Worm (Caenorhabditis elegans) whole organism, L2 larva: ENCODE measurements around the gene yap-1.

ENCODE experiments used
- C34F6.9 ChIP-seq: fragments of 150-350 bp; optimal IDR thresholded peaks from 2 replicates; lab custom pipeline; 2014; ENCODE audit warnings: missing biosample characterization, missing genetic modification characterization
- F13H6.1 ChIP-seq: sonication (generic microtip); optimal IDR thresholded peaks from 2 replicates; lab custom pipeline; 2016; ENCODE audit warnings: missing genetic modification characterization, missing compliant biosample characterization
- R02D3.7 ChIP-seq: fragments of 150-350 bp; optimal IDR thresholded peaks from 2 replicates; lab custom pipeline; 2014; ENCODE audit warnings: missing biosample characterization, missing genetic modification characterization
- Y55F3AM.14 ChIP-seq: fragments of 200-800 bp; sonication (Bioruptor generic); optimal IDR thresholded peaks from 2 replicates; lab custom pipeline; 2018; ENCODE audit warnings: mild to moderate bottlenecking, missing genetic modification characterization, missing compliant biosample characterization
- ZK546.5 ChIP-seq: sonication (generic microtip); optimal IDR thresholded peaks from 2 replicates; lab custom pipeline; 2017; ENCODE audit warnings: missing biosample characterization, missing genetic modification characterization
- aly-2 ChIP-seq: fragments of 150-350 bp; optimal IDR thresholded peaks from 2 replicates; lab custom pipeline; 2014; ENCODE audit warnings: missing biosample characterization, missing genetic modification characterization
- blmp-1 ChIP-seq: sonication (generic microtip); optimal IDR thresholded peaks from 2 replicates; lab custom pipeline; 2017; ENCODE audit warnings: missing genetic modification characterization, mild to moderate bottlenecking, missing compliant biosample characterization, antibody characterized with exemption, moderate library complexity; ENCODE audit not compliant: insufficient read depth
- ceh-16 ChIP-seq: fragments of 150-350 bp; optimal IDR thresholded peaks from 2 replicates; lab custom pipeline; 2014; ENCODE audit warnings: missing biosample characterization, missing genetic modification characterization
- crh-2 ChIP-seq: sonication (generic microtip); optimal IDR thresholded peaks from 2 replicates; lab custom pipeline; 2017; ENCODE audit warnings: missing biosample characterization, missing genetic modification characterization
- dmd-4 ChIP-seq: sonication (generic microtip); optimal IDR thresholded peaks from 2 replicates; lab custom pipeline; 2017; ENCODE audit warnings: missing biosample characterization, missing genetic modification characterization
- elt-1 ChIP-seq: fragments of 150-350 bp; optimal IDR thresholded peaks from 2 replicates; lab custom pipeline; 2014; ENCODE audit warnings: missing biosample characterization, missing genetic modification characterization
- fos-1 ChIP-seq: fragments of 150-350 bp; optimal IDR thresholded peaks from 2 replicates; lab custom pipeline; 2014; ENCODE audit warnings: missing biosample characterization, missing genetic modification characterization
- gmeb-1 ChIP-seq: fragments of 150-350 bp; optimal IDR thresholded peaks from 2 replicates; lab custom pipeline; 2014; ENCODE audit warnings: missing biosample characterization, missing genetic modification characterization
- lin-11 ChIP-seq: fragments of 150-350 bp; sonication (generic microtip); optimal IDR thresholded peaks from 2 replicates; lab custom pipeline; 2014; ENCODE audit warnings: missing biosample characterization, missing genetic modification characterization, inconsistent platforms, mixed read lengths
- lin-13 ChIP-seq: fragments of 150-350 bp; optimal IDR thresholded peaks from 2 replicates; lab custom pipeline; 2014; ENCODE audit warnings: missing biosample characterization, missing genetic modification reagents, missing genetic modification characterization
- lin-39 ChIP-seq: fragments of 150-350 bp; optimal IDR thresholded peaks from 2 replicates; lab custom pipeline; 2014; ENCODE audit warnings: missing biosample characterization, missing genetic modification reagents, missing genetic modification characterization
- lsy-2 ChIP-seq, 2 experiments: fragments of 150-350 bp in 1 of 2; sonication (generic microtip) in 1 of 2; optimal IDR thresholded peaks; 2 replicates each; lab custom pipeline; 2014 to 2017; ENCODE audit warnings: missing biosample characterization in 2 of 2, missing genetic modification characterization in 2 of 2
- mab-5 ChIP-seq: fragments of 150-350 bp; optimal IDR thresholded peaks from 2 replicates; lab custom pipeline; 2014; ENCODE audit warnings: missing biosample characterization, missing genetic modification characterization
- mbf-1 ChIP-seq: sonication (generic microtip); optimal IDR thresholded peaks from 2 replicates; lab custom pipeline; 2017; ENCODE audit warnings: missing biosample characterization, missing genetic modification characterization
- nhr-10 ChIP-seq: sonication (generic microtip); optimal IDR thresholded peaks from 2 replicates; lab custom pipeline; 2017; ENCODE audit warnings: missing biosample characterization, missing genetic modification characterization
- nhr-11 ChIP-seq: fragments of 150-350 bp; optimal IDR thresholded peaks from 2 replicates; lab custom pipeline; 2014; ENCODE audit warnings: missing biosample characterization, missing genetic modification characterization
- nhr-12 ChIP-seq: fragments of 150-350 bp; optimal IDR thresholded peaks from 2 replicates; lab custom pipeline; 2014; ENCODE audit warnings: missing biosample characterization, missing genetic modification characterization
- nhr-129 ChIP-seq: fragments of 150-350 bp; optimal IDR thresholded peaks from 2 replicates; lab custom pipeline; 2014; ENCODE audit warnings: missing biosample characterization, missing genetic modification characterization
- nhr-21 ChIP-seq: fragments of 150-350 bp; optimal IDR thresholded peaks from 2 replicates; lab custom pipeline; 2014; ENCODE audit warnings: missing biosample characterization, missing genetic modification characterization
- nhr-23 ChIP-seq: fragments of 150-350 bp; optimal IDR thresholded peaks from 2 replicates; lab custom pipeline; 2014; ENCODE audit warnings: missing biosample characterization, missing genetic modification reagents, missing genetic modification characterization
- nhr-237 ChIP-seq: fragments of 150-350 bp; optimal IDR thresholded peaks from 2 replicates; lab custom pipeline; 2014; ENCODE audit warnings: missing biosample characterization, missing genetic modification characterization
- nhr-25 ChIP-seq: fragments of 150-350 bp; sonication (generic microtip); optimal IDR thresholded peaks from 3 replicates; lab custom pipeline; 2014; ENCODE audit warnings: missing biosample characterization, missing genetic modification characterization
- nhr-6 ChIP-seq: fragments of 150-350 bp; optimal IDR thresholded peaks from 2 replicates; lab custom pipeline; 2014; ENCODE audit warnings: missing biosample characterization, missing genetic modification characterization
- nhr-77 ChIP-seq: fragments of 150-350 bp; optimal IDR thresholded peaks from 2 replicates; lab custom pipeline; 2014; ENCODE audit warnings: missing biosample characterization, missing genetic modification characterization
- peb-1 ChIP-seq: fragments of 150-350 bp; optimal IDR thresholded peaks from 2 replicates; lab custom pipeline; 2014; ENCODE audit warnings: missing biosample characterization, missing genetic modification characterization
- sem-4 ChIP-seq: fragments of 150-350 bp; optimal IDR thresholded peaks from 2 replicates; lab custom pipeline; 2014; ENCODE audit warnings: missing biosample characterization, missing genetic modification reagents, missing genetic modification characterization
- skn-1 ChIP-seq: sonication (generic microtip); optimal IDR thresholded peaks from 2 replicates; lab custom pipeline; 2017; ENCODE audit warnings: missing biosample characterization, missing genetic modification characterization
- sma-3 ChIP-seq: sonication (generic microtip); optimal IDR thresholded peaks from 2 replicates; lab custom pipeline; 2016; ENCODE audit warnings: missing genetic modification reagents, missing genetic modification characterization, missing compliant biosample characterization
- sma-9 ChIP-seq, 2 experiments: fragments of 150-350 bp in 1 of 2; sonication (generic microtip) in 1 of 2; optimal IDR thresholded peaks; 2 replicates each; lab custom pipeline; 2014 to 2016; ENCODE audit warnings: missing genetic modification characterization in 2 of 2, mild to moderate bottlenecking in 1 of 2, missing biosample characterization in 1 of 2, missing compliant biosample characterization in 1 of 2, missing genetic modification reagents in 1 of 2, moderate library complexity in 1 of 2
- ztf-1 ChIP-seq: fragments of 200-800 bp; sonication (Bioruptor generic); conservative IDR thresholded peaks from 2 replicates; pipeline ENCODE4 v1.3.6; 2022; ENCODE audit warnings: missing genetic modification characterization, missing compliant biosample characterization
- ztf-11 ChIP-seq: sonication (generic microtip); optimal IDR thresholded peaks from 2 replicates; lab custom pipeline; 2017; ENCODE audit warnings: missing biosample characterization, missing genetic modification characterization
- ztf-4 ChIP-seq: fragments of 150-350 bp; optimal IDR thresholded peaks from 2 replicates; lab custom pipeline; 2014; ENCODE audit warnings: missing biosample characterization, missing genetic modification characterization

Gene yap-1

ce11 chrX:10659508-10659907 is 32.2 kb upstream of the yap-1 start:
- TF ChIP-seq ztf-1 (GFP tag; lab: Robert Waterston, UW) (no peak), nhr-77 (tag; lab: Kevin White, UChicago) (no peak), nhr-129 (tag; lab: Kevin White, UChicago) (no peak), lin-11 (no peak), fos-1 (tag; lab: Kevin White, UChicago) (no peak), lsy-2 (tag; optimal IDR thresholded peaks at IDR 0.05; lab: Kevin White, UChicago) (no peak), ceh-16 (no peak), nhr-6 (tag; lab: Kevin White, UChicago) (no peak), R02D3.7 (tag; lab: Kevin White, UChicago) (no peak), nhr-21 (no peak), crh-2 (no peak), nhr-25 (tag; lab: Kevin White, UChicago) (no peak), lin-39 (no peak), ztf-11 (tag; lab: Kevin White, UChicago) (no peak), mab-5 (no peak), blmp-1 (tag; lab: Kevin White, UChicago) (no peak)
- TF ChIP-seq, all 48 proteins: peak for 0

- TF ChIP-seq Y55F3AM.14 (GFP tag; lab: Kevin White, UChicago) (no peak), sma-9 (GFP tag; optimal IDR thresholded peaks at IDR 0.05; lab: Kevin White, UChicago) (no peak), sma-9 (tag; optimal IDR thresholded peaks at IDR 0.05; lab: Kevin White, UChicago) (no peak), nhr-12 (no peak), skn-1 (tag; lab: Kevin White, UChicago) (no peak), C34F6.9 (tag; lab: Kevin White, UChicago) (no peak), nhr-11 (no peak)
Measured at ce11 chrX:10664759-10665158, 27.0 kb upstream of the yap-1 start.

ce11 chrX:10666871-10667270 is 24.9 kb upstream of the yap-1 start:
- TF ChIP-seq nhr-237 (tag; lab: Kevin White, UChicago) (no peak), nhr-23 (tag; lab: Kevin White, UChicago) (no peak), nhr-11 (no peak), R02D3.7 (tag; lab: Kevin White, UChicago) (no peak), sem-4 (tag; lab: Kevin White, UChicago) (no peak), fos-1 (tag; lab: Kevin White, UChicago) (peak; percentile 6), peb-1 (tag; lab: Kevin White, UChicago) (no peak)
- TF ChIP-seq, all 48 proteins: peak for 1

- peak; percentile 20 for TF ChIP-seq ceh-16
- peak in 1 of 2 experiments; percentile 38 for TF ChIP-seq lsy-2 (tag; optimal IDR thresholded peaks at IDR 0.05; lab: Kevin White, UChicago)
- TF ChIP-seq dmd-4 = peak; percentile 13
- no peak for TF ChIP-seq F13H6.1 (tag; lab: Kevin White, UChicago)
- no peak for TF ChIP-seq nhr-23 (tag; lab: Kevin White, UChicago)
- peak; percentile 21 for TF ChIP-seq sma-9 (GFP tag; optimal IDR thresholded peaks at IDR 0.05; lab: Kevin White, UChicago)
- TF ChIP-seq sma-9 (tag; optimal IDR thresholded peaks at IDR 0.05; lab: Kevin White, UChicago) = no peak
- peak; percentile 10 for TF ChIP-seq lin-13
- TF ChIP-seq nhr-25 (tag; lab: Kevin White, UChicago) = peak; percentile 32
- peak; percentile 56 for TF ChIP-seq sma-3
- TF ChIP-seq gmeb-1 (tag; lab: Kevin White, UChicago) = peak; percentile 58
- no peak for TF ChIP-seq aly-2 (tag; lab: Kevin White, UChicago)
- peak; percentile 12 for TF ChIP-seq nhr-129 (tag; lab: Kevin White, UChicago)
- TF ChIP-seq nhr-21 = peak; percentile 78
Measured at ce11 chrX:10667424-10668291, 24.1 kb upstream of the yap-1 start.

- TF ChIP-seq mbf-1 (tag; lab: Kevin White, UChicago) = no peak
- TF ChIP-seq lin-39 = no peak
- TF ChIP-seq aly-2 (tag; lab: Kevin White, UChicago) = no peak
- no peak for TF ChIP-seq elt-1 (tag; lab: Kevin White, UChicago)
- no peak for TF ChIP-seq lsy-2 (tag; optimal IDR thresholded peaks at IDR 0.05; lab: Kevin White, UChicago)
- TF ChIP-seq sma-9 (GFP tag; optimal IDR thresholded peaks at IDR 0.05; lab: Kevin White, UChicago) = no peak
- no peak for TF ChIP-seq sma-9 (tag; optimal IDR thresholded peaks at IDR 0.05; lab: Kevin White, UChicago)
- no peak for TF ChIP-seq sem-4 (tag; lab: Kevin White, UChicago)
- no peak for TF ChIP-seq ZK546.5 (tag; lab: Kevin White, UChicago)
- TF ChIP-seq ztf-4 = no peak
- no peak for TF ChIP-seq dmd-4
- TF ChIP-seq ceh-16 = no peak
- TF ChIP-seq nhr-10 (tag; lab: Kevin White, UChicago) = no peak
Measured at ce11 chrX:10670198-10670597, 21.5 kb upstream of the yap-1 start.
